Worm (Caenorhabditis elegans) whole organism, L3 larva: ENCODE results near the gene F19D8.2.

Experiments
- ZK546.5 ChIP-seq: sonication (generic microtip); optimal IDR thresholded peaks from 2 replicates; lab custom pipeline; 2017; ENCODE audit warnings: missing biosample characterization, missing genetic modification characterization
- fos-1 ChIP-seq: fragments of 150-350 bp; optimal IDR thresholded peaks from 2 replicates; lab custom pipeline; 2014; ENCODE audit warnings: missing biosample characterization, missing genetic modification characterization
- jun-1 ChIP-seq: fragments of 150-350 bp; optimal IDR thresholded peaks from 2 replicates; lab custom pipeline; 2014; ENCODE audit warnings: missing biosample characterization, missing genetic modification reagents, missing genetic modification characterization
- skn-1 ChIP-seq: fragments of 150-350 bp; optimal IDR thresholded peaks from 2 replicates; lab custom pipeline; 2014; ENCODE audit warnings: missing biosample characterization, missing genetic modification characterization
- tbx-2 ChIP-seq: sonication (generic microtip); optimal IDR thresholded peaks from 2 replicates; lab custom pipeline; 2016; ENCODE audit warnings: mild to moderate bottlenecking, missing genetic modification characterization, missing compliant biosample characterization
- zag-1 ChIP-seq: fragments of 150-350 bp; optimal IDR thresholded peaks from 2 replicates; lab custom pipeline; 2014; ENCODE audit warnings: missing biosample characterization, missing genetic modification characterization

- TF ChIP-seq ZK546.5 (tag; lab: Kevin White, UChicago) (no peak), skn-1 (no peak), jun-1 (tag; lab: Kevin White, UChicago) (no peak), fos-1 (tag; lab: Kevin White, UChicago) (no peak), tbx-2 (tag; lab: Kevin White, UChicago) (no peak), zag-1 (tag; lab: Kevin White, UChicago) (no peak)
These were observed 47.6 kb downstream of the F19D8.2 start for ce11 chrX:13881760-13882369.
